Worm (Caenorhabditis elegans): ENCODE data around the gene cyp-35A2.

DNA sequence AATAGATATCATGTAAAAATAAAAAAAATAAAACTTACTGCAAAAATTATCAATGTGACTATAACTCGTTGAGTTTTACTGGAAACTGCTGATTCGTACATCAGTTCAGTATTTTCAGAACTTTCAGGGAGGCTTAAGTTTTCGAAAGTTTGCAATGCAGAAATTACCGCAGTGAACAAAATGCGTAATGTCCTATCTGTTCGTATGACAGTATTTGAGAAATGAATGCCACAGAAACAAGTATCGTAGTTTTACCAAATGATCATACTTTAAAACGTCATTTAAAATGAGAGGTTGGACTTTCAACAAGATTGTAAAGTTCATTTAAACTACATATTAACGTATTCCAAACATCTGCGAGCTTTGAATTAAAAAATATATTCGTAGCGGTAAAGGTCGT lies 7.3 kb downstream of the cyp-35A2 start, which contains the start of gene C03G6.21:
- TF ChIP-seq dao-5 (tag; optimal IDR thresholded peaks at IDR 0.05), result no peak
- TF ChIP-seq W03F9.2 (tag; optimal IDR thresholded peaks at IDR 0.05), result no peak
- no peak for TF ChIP-seq him-1 (tag; optimal IDR thresholded peaks at IDR 0.05)
